Fruit fly (Drosophila melanogaster) whole organism, embryonic: ENCODE results near the gene Pdcd4.
A peak's percentile ranks its signal among the peaks of the same experiment; 100 is the strongest.

Experiments used
- ATbp ChIP-seq: fragments of 200-800 bp; sonication (Bioruptor generic); optimal IDR thresholded peaks from 2 replicates; lab custom pipeline; 2017; ENCODE audit warnings: missing biosample characterization, mild to moderate bottlenecking, missing genetic modification characterization, missing genetic modification reagents
- Atf3 ChIP-seq: fragments of 200-800 bp; sonication (Bioruptor generic); optimal IDR thresholded peaks from 3 replicates; lab custom pipeline; 2016; ENCODE audit warnings: missing biosample characterization, missing genetic modification characterization
- BtbVII ChIP-seq: fragments of 200-800 bp; sonication (Bioruptor generic); optimal IDR thresholded peaks from 3 replicates; lab custom pipeline; 2017; ENCODE audit warnings: missing biosample characterization, mild to moderate bottlenecking, missing genetic modification characterization
- CG10321 ChIP-seq: fragments of 200-800 bp; sonication (Bioruptor generic); IDR thresholded peaks from 2 replicates; pipeline ENCODE4 v1.3.6; 2022; ENCODE audit warnings: missing biosample characterization, missing genetic modification characterization
- CG10565 ChIP-seq: fragments of 200-800 bp; sonication (Bioruptor generic); optimal IDR thresholded peaks from 3 replicates; lab custom pipeline; 2016; ENCODE audit warnings: missing biosample characterization, mild to moderate bottlenecking, missing genetic modification characterization
- CG11398 ChIP-seq: fragments of 200-800 bp; sonication (Bioruptor generic); optimal IDR thresholded peaks from 2 replicates; lab custom pipeline; 2016; ENCODE audit warnings: missing biosample characterization, missing genetic modification characterization
- CG11560 ChIP-seq: fragments of 200-800 bp; sonication (Bioruptor generic); IDR thresholded peaks from 3 replicates; pipeline ENCODE4 v1.3.6; 2022; ENCODE audit warnings: missing biosample characterization, missing genetic modification characterization
- CG12104 ChIP-seq: fragments of 200-800 bp; sonication (Bioruptor generic); optimal IDR thresholded peaks from 3 replicates; lab custom pipeline; 2016; ENCODE audit warnings: missing biosample characterization, missing genetic modification characterization
- CG12299 ChIP-seq: fragments of 200-800 bp; sonication (Bioruptor generic); optimal IDR thresholded peaks from 2 replicates; lab custom pipeline; 2018; ENCODE audit warnings: missing biosample characterization, mild to moderate bottlenecking, missing genetic modification characterization
- CG13894 ChIP-seq: fragments of 200-800 bp; sonication (Bioruptor generic); optimal IDR thresholded peaks from 3 replicates; lab custom pipeline; 2018; ENCODE audit warnings: missing biosample characterization, mild to moderate bottlenecking, missing genetic modification characterization, moderate library complexity
- CG14441 ChIP-seq: fragments of 200-800 bp; sonication (Bioruptor generic); IDR thresholded peaks from 2 replicates; pipeline ENCODE4 v1.3.6; 2022; ENCODE audit warnings: missing biosample characterization, missing genetic modification characterization
- CG14667 ChIP-seq: fragments of 200-800 bp; sonication (Bioruptor generic); IDR thresholded peaks from 2 replicates; pipeline ENCODE4 v1.3.6; 2022; ENCODE audit warnings: missing biosample characterization, missing genetic modification characterization
- CG14710 ChIP-seq: fragments of 200-800 bp; sonication (Bioruptor generic); optimal IDR thresholded peaks from 3 replicates; lab custom pipeline; 2019; ENCODE audit warnings: missing biosample characterization, mild to moderate bottlenecking, missing genetic modification characterization, moderate library complexity
- CG1602 ChIP-seq: fragments of 200-800 bp; sonication (Bioruptor generic); optimal IDR thresholded peaks from 3 replicates; lab custom pipeline; 2016; ENCODE audit warnings: missing biosample characterization, missing genetic modification characterization
- CG17802 ChIP-seq: fragments of 200-800 bp; sonication (Bioruptor generic); optimal IDR thresholded peaks from 2 replicates; lab custom pipeline; 2018; ENCODE audit warnings: missing biosample characterization, mild to moderate bottlenecking, missing genetic modification characterization, moderate library complexity
- CG18764 ChIP-seq: fragments of 200-800 bp; sonication (Bioruptor generic); optimal IDR thresholded peaks from 3 replicates; lab custom pipeline; 2016; ENCODE audit warnings: missing biosample characterization, missing genetic modification characterization
- CG32532 ChIP-seq: fragments of 200-800 bp; sonication (Bioruptor generic); IDR thresholded peaks from 2 replicates; pipeline ENCODE4 v1.3.6; 2022; ENCODE audit warnings: missing biosample characterization, missing genetic modification characterization
- CG3407 ChIP-seq: fragments of 200-800 bp; sonication (Bioruptor generic); optimal IDR thresholded peaks from 2 replicates; lab custom pipeline; 2018; ENCODE audit warnings: missing biosample characterization, mild to moderate bottlenecking, missing genetic modification characterization
- CG3847 ChIP-seq: fragments of 200-800 bp; sonication (Bioruptor generic); IDR thresholded peaks from 2 replicates; pipeline ENCODE4 v1.3.6; 2022; ENCODE audit warnings: missing biosample characterization, missing genetic modification characterization
- CG42726 ChIP-seq: fragments of 200-800 bp; sonication (Bioruptor generic); IDR thresholded peaks from 2 replicates; pipeline ENCODE4 v1.3.6; 2022; ENCODE audit warnings: missing biosample characterization, missing genetic modification characterization; ENCODE audit not compliant: partially characterized antibody
- CG4360 ChIP-seq: fragments of 200-800 bp; sonication (Bioruptor generic); IDR thresholded peaks from 2 replicates; pipeline ENCODE4 v1.3.6; 2022; ENCODE audit warnings: missing biosample characterization, missing genetic modification characterization
- CG8281 ChIP-seq: fragments of 200-800 bp; sonication (Bioruptor generic); optimal IDR thresholded peaks from 2 replicates; lab custom pipeline; 2018; ENCODE audit warnings: missing biosample characterization, mild to moderate bottlenecking, missing genetic modification characterization, moderate library complexity
- D ChIP-seq, 2 experiments: fragments of 200-800 bp in 1 of 2; fragments of >200 bp in 1 of 2; sonication (Bioruptor generic) in 1 of 2; optimal IDR thresholded peaks; 2 replicates in 1 of 2; 3 replicates in 1 of 2; lab custom pipeline; 2017; ENCODE audit warnings: mild to moderate bottlenecking in 1 of 2, missing biosample characterization in 1 of 2, missing genetic modification characterization in 1 of 2, missing genetic modification reagents in 1 of 2
- Deaf1 ChIP-seq: fragments of 200-800 bp; optimal IDR thresholded peaks from 3 replicates; lab custom pipeline; 2019; ENCODE audit warnings: missing biosample characterization, mild to moderate bottlenecking, missing genetic modification characterization, moderate library complexity
- Dek ChIP-seq: fragments of 200-800 bp; sonication (Bioruptor generic); optimal IDR thresholded peaks from 3 replicates; lab custom pipeline; 2019; ENCODE audit warnings: missing biosample characterization, mild to moderate bottlenecking, missing genetic modification characterization, moderate library complexity
- Fer1 ChIP-seq: fragments of 200-800 bp; sonication (Bioruptor generic); optimal IDR thresholded peaks from 2 replicates; lab custom pipeline; 2017; ENCODE audit warnings: missing biosample characterization, mild to moderate bottlenecking, missing genetic modification characterization
- HHEX ChIP-seq: fragments of 200-800 bp; sonication (Bioruptor generic); optimal IDR thresholded peaks from 3 replicates; lab custom pipeline; 2017; ENCODE audit warnings: missing biosample characterization, mild to moderate bottlenecking, missing genetic modification characterization, missing genetic modification reagents
- HLH54F ChIP-seq: fragments of 200-800 bp; sonication (Bioruptor generic); optimal IDR thresholded peaks from 3 replicates; lab custom pipeline; 2016; ENCODE audit warnings: missing biosample characterization, missing genetic modification characterization
- Hr51 ChIP-seq, 2 experiments: fragments of 200-800 bp; sonication (Bioruptor generic); optimal IDR thresholded peaks; 2 replicates in 1 of 2; 3 replicates in 1 of 2; lab custom pipeline; 2016 to 2018; ENCODE audit warnings: missing biosample characterization in 2 of 2, missing genetic modification characterization in 2 of 2, mild to moderate bottlenecking in 1 of 2, moderate library complexity in 1 of 2
- Nf-YB ChIP-seq: fragments of 200-800 bp; sonication (Bioruptor generic); optimal IDR thresholded peaks from 3 replicates; lab custom pipeline; 2019; ENCODE audit warnings: missing biosample characterization, mild to moderate bottlenecking, missing genetic modification characterization, moderate library complexity
- Sox100B ChIP-seq: fragments of 200-800 bp; sonication (Bioruptor generic); optimal IDR thresholded peaks from 3 replicates; lab custom pipeline; 2018; ENCODE audit warnings: missing biosample characterization, mild to moderate bottlenecking, missing genetic modification characterization
- Spps ChIP-seq: fragments of 200-800 bp; sonication (Bioruptor generic); optimal IDR thresholded peaks from 2 replicates; lab custom pipeline; 2018; ENCODE audit warnings: missing biosample characterization, mild to moderate bottlenecking, missing genetic modification characterization
- ase ChIP-seq: fragments of 200-800 bp; sonication (Bioruptor generic); IDR thresholded peaks from 3 replicates; pipeline ENCODE4 v1.3.6; 2022; ENCODE audit warnings: missing biosample characterization, missing genetic modification characterization
- bab2 ChIP-seq: fragments of 200-800 bp; sonication (Bioruptor generic); optimal IDR thresholded peaks from 2 replicates; lab custom pipeline; 2016; ENCODE audit warnings: missing biosample characterization, missing genetic modification characterization
- corto ChIP-seq: fragments of 200-800 bp; sonication (Bioruptor generic); optimal IDR thresholded peaks from 2 replicates; lab custom pipeline; 2016; ENCODE audit warnings: missing biosample characterization, mild to moderate bottlenecking, missing genetic modification characterization, moderate library complexity
- crc ChIP-seq: fragments of 200-800 bp; sonication (Bioruptor generic); optimal IDR thresholded peaks from 2 replicates; lab custom pipeline; 2016; ENCODE audit warnings: missing biosample characterization, missing genetic modification characterization
- ewg ChIP-seq: fragments of 200-800 bp; sonication (Bioruptor generic); optimal IDR thresholded peaks from 3 replicates; lab custom pipeline; 2017; ENCODE audit warnings: mild to moderate bottlenecking, missing biosample characterization, missing genetic modification reagents, missing genetic modification characterization
- ind ChIP-seq: fragments of 200-800 bp; sonication (Bioruptor generic); optimal IDR thresholded peaks from 3 replicates; lab custom pipeline; 2016; ENCODE audit warnings: missing biosample characterization, missing genetic modification characterization
- inv ChIP-seq: fragments of 200-800 bp; sonication (Bioruptor generic); IDR thresholded peaks from 2 replicates; pipeline ENCODE4 v1.3.6; 2022; ENCODE audit warnings: missing biosample characterization, missing genetic modification characterization; ENCODE audit not compliant: partially characterized antibody
- jumu ChIP-seq: fragments of 200-800 bp; sonication (Bioruptor generic); optimal IDR thresholded peaks from 3 replicates; lab custom pipeline; 2016; ENCODE audit warnings: missing biosample characterization, missing genetic modification characterization
- odd ChIP-seq: fragments of 200-800 bp; sonication (Bioruptor generic); optimal IDR thresholded peaks from 2 replicates; lab custom pipeline; 2017; ENCODE audit warnings: missing biosample characterization, mild to moderate bottlenecking, missing genetic modification characterization
- ranshi ChIP-seq: fragments of 200-800 bp; sonication (Bioruptor generic); IDR thresholded peaks from 2 replicates; pipeline ENCODE4 v1.3.6; 2022; ENCODE audit warnings: missing biosample characterization, missing genetic modification characterization
- salm ChIP-seq: fragments of 200-800 bp; sonication (Bioruptor generic); optimal IDR thresholded peaks from 2 replicates; lab custom pipeline; 2018; ENCODE audit warnings: missing biosample characterization, mild to moderate bottlenecking, missing genetic modification characterization
- scrt ChIP-seq: fragments of 200-800 bp; sonication (Bioruptor generic); optimal IDR thresholded peaks from 2 replicates; lab custom pipeline; 2018; ENCODE audit warnings: missing biosample characterization, mild to moderate bottlenecking, missing genetic modification characterization, moderate library complexity
- sens ChIP-seq: fragments of 200-800 bp; sonication (Bioruptor generic); peaks from one replicate; lab custom pipeline; 2016; ENCODE audit warnings: missing biosample characterization, missing genetic modification characterization
- sob ChIP-seq: fragments of 200-800 bp; sonication (Bioruptor generic); IDR thresholded peaks from 2 replicates; pipeline ENCODE4 v1.3.6; 2022; ENCODE audit warnings: missing biosample characterization, missing genetic modification characterization
- sqz ChIP-seq: fragments of 200-800 bp; sonication (Bioruptor generic); optimal IDR thresholded peaks from 3 replicates; lab custom pipeline; 2018; ENCODE audit warnings: missing biosample characterization, mild to moderate bottlenecking, missing genetic modification characterization
- sr ChIP-seq: fragments of 200-800 bp; sonication (Bioruptor generic); IDR thresholded peaks from 3 replicates; pipeline ENCODE4 v1.3.6; 2022; ENCODE audit warnings: missing biosample characterization, missing genetic modification characterization
- wek ChIP-seq: fragments of 200-800 bp; sonication (Bioruptor generic); optimal IDR thresholded peaks from 3 replicates; lab custom pipeline; 2018; ENCODE audit warnings: missing biosample characterization, mild to moderate bottlenecking, missing genetic modification characterization, moderate library complexity
- yki ChIP-seq: fragments of >200 bp; optimal IDR thresholded peaks from 3 replicates; lab custom pipeline; 2018
- z ChIP-seq: fragments of 200-800 bp; sonication (Bioruptor generic); IDR thresholded peaks from 3 replicates; pipeline ENCODE4 v1.3.6; 2022; ENCODE audit warnings: missing biosample characterization, missing genetic modification characterization

Pdcd4 gene

dm6 chrX:13752543-13753046 lies 2.6 kb downstream of the Pdcd4 start (continued):
- TF ChIP-seq CG3847 (GFP tag; lab: Robert Waterston, UW) (no peak), CG17802 (no peak), CG12104 (no peak), Atf3 (GFP tag; lab: Kevin White, UChicago) (no peak), odd (GFP tag; lab: Kevin White, UChicago) (no peak), ranshi (GFP tag; lab: Robert Waterston, UW) (no peak), ATbp (no peak), CG3407 (no peak), Spps (tag; lab: Kevin White, UChicago) (no peak), sr (GFP tag; lab: Robert Waterston, UW) (no peak), CG4360 (peak; percentile 81), scrt (GFP tag; lab: Kevin White, UChicago) (peak; percentile 4), Sox100B (GFP tag; lab: Kevin White, UChicago) (no peak), CG8281 (tag; lab: Kevin White, UChicago) (no peak), CG13894 (tag; lab: Kevin White, UChicago) (peak; percentile 4), sens (peak; percentile 9), CG12299 (tag; lab: Kevin White, UChicago) (no peak), bab2 (GFP tag; lab: Kevin White, UChicago) (no peak), CG14710 (tag; lab: Kevin White, UChicago) (no peak), CG1602 (GFP tag; lab: Kevin White, UChicago) (no peak), inv (no peak), Fer1 (GFP tag; lab: Kevin White, UChicago) (peak; percentile 19), Hr51 (GFP tag; optimal IDR thresholded peaks at IDR 0.05; lab: Kevin White, UChicago) (peak in 1 of 2 experiments; percentile 0), ase (no peak), ind (no peak), wek (GFP tag; lab: Kevin White, UChicago) (no peak), corto (GFP tag; lab: Kevin White, UChicago) (no peak), CG14441 (GFP tag; lab: Robert Waterston, UW) (no peak), z (GFP tag; lab: Robert Waterston, UW) (no peak), sob (GFP tag; lab: Robert Waterston, UW) (no peak), Dek (no peak), D (optimal IDR thresholded peaks at IDR 0.05; lab: Kevin White, UChicago) (no peak), D (GFP tag; optimal IDR thresholded peaks at IDR 0.05; lab: Kevin White, UChicago) (no peak), ewg (no peak), jumu (no peak), yki (lab: Kevin White, UChicago) (no peak), CG10321 (GFP tag; lab: Robert Waterston, UW) (peak; percentile 90), CG11560 (tag; lab: Robert Waterston, UW) (no peak), HHEX (GFP tag; lab: Kevin White, UChicago) (no peak), HLH54F (GFP tag; lab: Kevin White, UChicago) (no peak), BtbVII (GFP tag; lab: Kevin White, UChicago) (peak; percentile 32), CG14667 (GFP tag; lab: Robert Waterston, UW) (no peak), salm (tag; lab: Kevin White, UChicago) (no peak), crc (GFP tag; lab: Kevin White, UChicago) (no peak), CG10565 (GFP tag; lab: Kevin White, UChicago) (no peak), CG18764 (GFP tag; lab: Kevin White, UChicago) (no peak), CG11398 (GFP tag; lab: Kevin White, UChicago) (no peak), Nf-YB (no peak), CG42726 (no peak), Deaf1 (tag; lab: Kevin White, UChicago) (no peak), sqz (GFP tag; lab: Kevin White, UChicago) (no peak), CG32532 (peak; percentile 25; the same call in 1 of the 2 replicates)
